Worm (Caenorhabditis elegans) whole organism, L4 larva: Measurements from ENCODE around the gene erg-28.

Source experiments
- F37D6.2 ChIP-seq: sonication (generic microtip); optimal IDR thresholded peaks from 2 replicates; lab custom pipeline; 2016; ENCODE audit warnings: mild to moderate bottlenecking, missing genetic modification characterization, missing compliant biosample characterization
- T20F7.1 ChIP-seq: fragments of 200-800 bp; sonication (Bioruptor generic); optimal IDR thresholded peaks from 2 replicates; lab custom pipeline; 2018; ENCODE audit warnings: mild to moderate bottlenecking, missing genetic modification characterization, missing compliant biosample characterization
- T26A8.4 ChIP-seq: fragments of 200-800 bp; sonication (Bioruptor generic); IDR thresholded peaks from 2 replicates; pipeline ENCODE4 v1.3.6; 2022; ENCODE audit warnings: missing genetic modification characterization, missing compliant biosample characterization
- Y48G9A.11 ChIP-seq: fragments of 200-800 bp; sonication (Bioruptor generic); IDR thresholded peaks from 2 replicates; pipeline ENCODE4 v1.3.6; 2022; ENCODE audit warnings: missing genetic modification reagents, missing genetic modification characterization, missing compliant biosample characterization
- aha-1 ChIP-seq: fragments of 150-350 bp; peaks from one replicate; lab custom pipeline; 2014; ENCODE audit warnings: missing biosample characterization, missing genetic modification characterization
- ceh-20 ChIP-seq: fragments of 200-800 bp; sonication (Bioruptor generic); IDR thresholded peaks from 2 replicates; pipeline ENCODE4 v1.3.6; 2022; ENCODE audit warnings: missing genetic modification reagents, missing genetic modification characterization, missing compliant biosample characterization
- ceh-44 ChIP-seq: fragments of 200-800 bp; sonication (Bioruptor generic); IDR thresholded peaks from 2 replicates; pipeline ENCODE4 v1.3.6; 2022; ENCODE audit warnings: missing genetic modification reagents, missing genetic modification characterization, missing compliant biosample characterization
- daf-16 ChIP-seq, 3 experiments: sonication (generic microtip); optimal IDR thresholded peaks; 2 replicates each; lab custom pipeline; 2016 to 2017; ENCODE audit warnings: missing genetic modification characterization in 3 of 3, missing genetic modification reagents in 3 of 3, mild to moderate bottlenecking in 2 of 3, missing compliant biosample characterization in 2 of 3, missing biosample characterization in 1 of 3, moderate library complexity in 1 of 3
- daf-8 ChIP-seq: fragments of 200-800 bp; sonication (Bioruptor generic); IDR thresholded peaks from 2 replicates; pipeline ENCODE4 v1.3.6; 2022; ENCODE audit warnings: missing genetic modification characterization, missing compliant biosample characterization
- dmd-6 ChIP-seq: fragments of 200-800 bp; sonication (Bioruptor generic); IDR thresholded peaks from 2 replicates; pipeline ENCODE4 v1.3.6; 2022; ENCODE audit warnings: missing genetic modification reagents, missing genetic modification characterization, missing compliant biosample characterization
- dpl-1 ChIP-seq: fragments of 150-350 bp; optimal IDR thresholded peaks from 2 replicates; lab custom pipeline; 2014; ENCODE audit warnings: missing biosample characterization, missing genetic modification reagents, missing genetic modification characterization
- dve-1 ChIP-seq: sonication (generic microtip); optimal IDR thresholded peaks from 2 replicates; lab custom pipeline; 2017; ENCODE audit warnings: antibody characterized with exemption, mild to moderate bottlenecking, missing genetic modification characterization, missing compliant biosample characterization; ENCODE audit not compliant: insufficient read depth
- fkh-10 ChIP-seq: fragments of 150-350 bp; optimal IDR thresholded peaks from 2 replicates; lab custom pipeline; 2014; ENCODE audit warnings: missing biosample characterization, missing genetic modification reagents, missing genetic modification characterization
- fos-1 ChIP-seq: fragments of 150-350 bp; optimal IDR thresholded peaks from 2 replicates; lab custom pipeline; 2014; ENCODE audit warnings: missing biosample characterization, missing genetic modification characterization
- hif-1 ChIP-seq, 2 experiments: sonication (generic microtip); optimal IDR thresholded peaks; 2 replicates each; lab custom pipeline; 2016 to 2017; ENCODE audit warnings: missing compliant biosample characterization in 2 of 2, missing genetic modification characterization in 2 of 2, missing genetic modification reagents in 2 of 2, missing genotype in 2 of 2, mild to moderate bottlenecking in 1 of 2
- hlh-11 ChIP-seq: fragments of 200-800 bp; sonication (Bioruptor generic); optimal IDR thresholded peaks from 2 replicates; lab custom pipeline; 2018; ENCODE audit warnings: mild to moderate bottlenecking, missing genetic modification characterization, missing compliant biosample characterization
- hlh-30 ChIP-seq: sonication (generic microtip); optimal IDR thresholded peaks from 2 replicates; lab custom pipeline; 2017; ENCODE audit warnings: antibody characterized with exemption, mild to moderate bottlenecking, missing genetic modification characterization, missing compliant biosample characterization; ENCODE audit not compliant: insufficient read depth
- hmg-1.1 ChIP-seq: fragments of 200-800 bp; sonication (Bioruptor generic); IDR thresholded peaks from 2 replicates; pipeline ENCODE4 v1.3.6; 2022; ENCODE audit warnings: missing genetic modification reagents, missing genetic modification characterization, missing compliant biosample characterization
- lim-7 ChIP-seq: fragments of 200-800 bp; sonication (Bioruptor generic); IDR thresholded peaks from 2 replicates; pipeline ENCODE4 v1.3.6; 2022; ENCODE audit warnings: missing genetic modification characterization, missing compliant biosample characterization
- lin-15B ChIP-seq: fragments of 150-350 bp; sonication (generic microtip); optimal IDR thresholded peaks from 3 replicates; lab custom pipeline; 2014; ENCODE audit warnings: missing biosample characterization, missing genetic modification characterization
- lsy-2 ChIP-seq, 2 experiments: fragments of 150-350 bp in 1 of 2; sonication (generic microtip) in 1 of 2; optimal IDR thresholded peaks; 2 replicates each; lab custom pipeline; 2014 to 2017; ENCODE audit warnings: missing biosample characterization in 2 of 2, missing genetic modification characterization in 2 of 2
- madf-5 ChIP-seq, 2 experiments: fragments of 200-800 bp; sonication (Bioruptor generic); IDR thresholded peaks; 2 replicates each; pipeline ENCODE4 v1.3.6; 2022; ENCODE audit warnings: missing compliant biosample characterization in 2 of 2, missing genetic modification characterization in 2 of 2
- mdl-1 ChIP-seq, 2 experiments: fragments of 150-350 bp in 1 of 2; sonication (generic microtip) in 1 of 2; optimal IDR thresholded peaks; 2 replicates each; lab custom pipeline; 2014 to 2017; ENCODE audit warnings: missing biosample characterization in 2 of 2, missing genetic modification characterization in 2 of 2
- mdt-29 ChIP-seq: fragments of 200-800 bp; sonication (Bioruptor generic); IDR thresholded peaks from 2 replicates; pipeline ENCODE4 v1.3.6; 2022; ENCODE audit warnings: missing genetic modification reagents, missing genetic modification characterization, missing compliant biosample characterization
- mep-1 ChIP-seq: fragments of 150-350 bp; sonication (generic microtip); optimal IDR thresholded peaks from 3 replicates; lab custom pipeline; 2014; ENCODE audit warnings: missing biosample characterization, missing genetic modification characterization
- mxl-2 ChIP-seq: fragments of 200-800 bp; sonication (Bioruptor generic); conservative IDR thresholded peaks from 2 replicates; pipeline ENCODE4 v1.3.6; 2022; ENCODE audit warnings: missing genetic modification reagents, missing genetic modification characterization, missing compliant biosample characterization
- mxl-3 ChIP-seq: fragments of 200-800 bp; sonication (Bioruptor generic); optimal IDR thresholded peaks from 2 replicates; lab custom pipeline; 2018; ENCODE audit warnings: mild to moderate bottlenecking, missing genetic modification characterization, missing compliant biosample characterization
- nhr-102 ChIP-seq: sonication (generic microtip); optimal IDR thresholded peaks from 2 replicates; lab custom pipeline; 2016; ENCODE audit warnings: mild to moderate bottlenecking, missing genetic modification characterization, moderate library complexity, missing compliant biosample characterization
- nhr-11 ChIP-seq: fragments of 150-350 bp; optimal IDR thresholded peaks from 2 replicates; lab custom pipeline; 2014; ENCODE audit warnings: missing biosample characterization, missing genetic modification characterization
- nhr-25 ChIP-seq: sonication (generic microtip); optimal IDR thresholded peaks from 2 replicates; lab custom pipeline; 2017; ENCODE audit warnings: missing genetic modification characterization, mild to moderate bottlenecking, missing compliant biosample characterization, antibody characterized with exemption, moderate library complexity, borderline replicate concordance; ENCODE audit not compliant: insufficient read depth
- nhr-28 ChIP-seq: fragments of 150-350 bp; optimal IDR thresholded peaks from 2 replicates; lab custom pipeline; 2014; ENCODE audit warnings: missing biosample characterization, missing genetic modification characterization
- nhr-42 ChIP-seq: fragments of 200-800 bp; sonication (Bioruptor generic); IDR thresholded peaks from 2 replicates; pipeline ENCODE4 v1.3.6; 2022; ENCODE audit warnings: missing genetic modification characterization, missing compliant biosample characterization
- nhr-6 ChIP-seq: fragments of 150-350 bp; optimal IDR thresholded peaks from 2 replicates; lab custom pipeline; 2014; ENCODE audit warnings: missing biosample characterization, missing genetic modification characterization
- nhr-77 ChIP-seq: fragments of 150-350 bp; optimal IDR thresholded peaks from 2 replicates; lab custom pipeline; 2014; ENCODE audit warnings: missing biosample characterization, missing genetic modification characterization
- php-3 ChIP-seq: fragments of 200-800 bp; sonication (Bioruptor generic); IDR thresholded peaks from 2 replicates; pipeline ENCODE4 v1.3.6; 2022; ENCODE audit warnings: missing genetic modification reagents, missing genetic modification characterization, missing compliant biosample characterization
- pqm-1 ChIP-seq: sonication (generic microtip); optimal IDR thresholded peaks from 2 replicates; lab custom pipeline; 2017; ENCODE audit warnings: missing biosample characterization, missing genetic modification characterization
- spr-1 ChIP-seq: sonication (generic microtip); optimal IDR thresholded peaks from 2 replicates; lab custom pipeline; 2016; ENCODE audit warnings: mild to moderate bottlenecking, missing genetic modification characterization, missing compliant biosample characterization
- tra-1 ChIP-seq: fragments of 200-800 bp; sonication (Bioruptor generic); IDR thresholded peaks from 2 replicates; pipeline ENCODE4 v1.3.6; 2022; ENCODE audit warnings: missing genetic modification reagents, missing genetic modification characterization, missing compliant biosample characterization
- unc-39 ChIP-seq: sonication (generic microtip); optimal IDR thresholded peaks from 2 replicates; lab custom pipeline; 2017; ENCODE audit warnings: missing biosample characterization, missing genetic modification characterization
- unc-62 ChIP-seq, 3 experiments: fragments of 150-350 bp in 1 of 3; sonication (generic microtip); optimal IDR thresholded peaks in 2 of 3; peaks in 1 of 3; 1 replicate in 1 of 3; 2 replicates in 2 of 3; lab custom pipeline; 2014 to 2017; ENCODE audit warnings: missing biosample characterization in 3 of 3, missing genetic modification characterization in 3 of 3, missing genetic modification reagents in 3 of 3, missing genotype in 1 of 3
- zfp-3 ChIP-seq: fragments of 200-800 bp; sonication (Bioruptor generic); conservative IDR thresholded peaks from 2 replicates; pipeline ENCODE4 v1.3.6; 2022; ENCODE audit warnings: missing genetic modification reagents, missing genetic modification characterization, missing compliant biosample characterization
- ztf-7 ChIP-seq: fragments of 150-350 bp; optimal IDR thresholded peaks from 2 replicates; lab custom pipeline; 2014; ENCODE audit warnings: missing biosample characterization, missing genetic modification characterization

erg-28 gene

DNA sequence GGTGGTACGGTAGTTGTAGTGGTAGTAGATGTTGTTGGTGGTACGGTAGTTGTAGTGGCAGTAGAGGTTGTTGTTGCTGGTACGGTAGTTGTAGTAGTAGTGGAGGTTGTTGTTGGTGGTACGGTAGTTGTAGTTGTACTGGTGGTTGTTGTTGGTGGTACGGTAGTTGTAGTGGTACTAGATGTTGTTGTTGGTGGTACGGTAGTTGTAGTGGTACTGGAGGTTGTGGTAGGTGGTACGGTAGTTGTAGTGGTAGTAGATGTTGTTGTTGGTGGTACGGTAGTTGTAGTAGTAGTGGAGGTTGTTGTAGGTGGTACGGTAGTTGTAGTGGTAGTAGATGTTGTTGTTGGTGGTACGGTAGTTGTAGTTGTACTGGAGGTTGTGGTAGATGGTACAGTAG is 25.8 kb downstream of the erg-28 start:
- no peak for TF ChIP-seq zfp-3 (GFP tag; lab: Robert Waterston, UW)
- TF ChIP-seq lim-7 = no peak
- no peak for TF ChIP-seq madf-5 (GFP tag; IDR thresholded peaks at IDR 0.05; lab: Robert Waterston, UW)
- no peak for TF ChIP-seq lsy-2 (tag; optimal IDR thresholded peaks at IDR 0.05; lab: Kevin White, UChicago)
- TF ChIP-seq nhr-102 (tag; lab: Kevin White, UChicago) = no peak
- no peak for TF ChIP-seq T26A8.4
- TF ChIP-seq nhr-6 (tag; lab: Kevin White, UChicago) = no peak
- TF ChIP-seq spr-1 (tag; lab: Kevin White, UChicago) = no peak
- no peak for TF ChIP-seq nhr-11 (tag; lab: Kevin White, UChicago)
- no peak for TF ChIP-seq php-3 (GFP tag; lab: Robert Waterston, UW)
- no peak for TF ChIP-seq fos-1
- no peak for TF ChIP-seq mdl-1 (tag; optimal IDR thresholded peaks at IDR 0.05; lab: Kevin White, UChicago)
- no peak for TF ChIP-seq hif-1 (tag; optimal IDR thresholded peaks at IDR 0.05; lab: Kevin White, UChicago)

DNA sequence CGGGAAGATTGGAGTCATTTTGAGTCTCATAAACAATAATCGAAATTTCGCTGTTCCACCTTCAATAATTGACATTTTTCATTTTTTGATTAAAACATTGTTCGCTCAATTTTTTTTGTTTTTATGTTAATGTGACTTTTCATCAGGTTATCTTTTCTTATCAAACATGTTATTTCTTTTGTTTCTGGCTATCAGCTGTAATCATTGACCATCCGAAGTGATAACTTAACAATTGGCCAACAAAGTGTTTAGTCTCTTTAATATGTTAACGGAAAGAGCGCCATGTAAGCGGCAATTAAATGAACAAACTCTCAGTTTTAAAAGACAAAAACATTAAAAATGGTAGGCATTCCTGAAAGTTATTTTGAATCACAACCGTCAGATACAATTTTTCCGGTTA is 26.8 kb downstream of the erg-28 start:
- TF ChIP-seq nhr-42 (GFP tag; lab: Robert Waterston, UW) = no peak
- peak; percentile 45 for TF ChIP-seq pqm-1 (tag; lab: Kevin White, UChicago)
- TF ChIP-seq ceh-44 (GFP tag; lab: Robert Waterston, UW) = no peak
- no peak for TF ChIP-seq daf-8 (GFP tag; lab: Robert Waterston, UW)
- TF ChIP-seq fkh-10 = no peak
- peak; percentile 36 for TF ChIP-seq nhr-28 (tag; lab: Kevin White, UChicago)
- TF ChIP-seq, all 104 proteins: peak for 2

DNA sequence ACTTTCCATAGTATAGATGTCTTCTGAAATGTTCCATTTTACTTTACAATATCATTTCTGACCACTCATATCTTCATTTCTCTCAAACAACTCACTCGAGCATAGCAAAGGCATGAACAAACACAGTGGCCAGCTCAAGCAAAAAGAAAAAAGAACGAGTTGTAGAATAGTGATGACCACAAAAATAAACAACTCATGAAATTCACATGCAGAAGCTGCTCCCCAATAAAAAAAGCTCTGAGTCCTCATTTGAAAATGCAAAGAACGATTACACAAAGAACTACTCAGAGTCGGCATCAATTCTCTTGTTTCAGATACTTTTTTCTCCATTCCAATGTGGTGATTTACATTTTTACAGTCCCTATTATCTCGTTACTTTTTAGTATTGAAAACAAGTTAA is 27.5 kb downstream of the erg-28 start:
- TF ChIP-seq aha-1 (tag; lab: Kevin White, UChicago) (peak; percentile 91), nhr-6 (tag; lab: Kevin White, UChicago) (peak; percentile 20), mxl-2 (GFP tag; lab: Robert Waterston, UW) (peak; percentile 95), daf-16 (GFP tag; optimal IDR thresholded peaks at IDR 0.05; lab: Kevin White, UChicago) (peak in 1 of 2 experiments; percentile 15), daf-16 (tag; optimal IDR thresholded peaks at IDR 0.05; lab: Kevin White, UChicago) (peak; percentile 26), Y48G9A.11 (GFP tag; lab: Robert Waterston, UW) (no peak)

DNA sequence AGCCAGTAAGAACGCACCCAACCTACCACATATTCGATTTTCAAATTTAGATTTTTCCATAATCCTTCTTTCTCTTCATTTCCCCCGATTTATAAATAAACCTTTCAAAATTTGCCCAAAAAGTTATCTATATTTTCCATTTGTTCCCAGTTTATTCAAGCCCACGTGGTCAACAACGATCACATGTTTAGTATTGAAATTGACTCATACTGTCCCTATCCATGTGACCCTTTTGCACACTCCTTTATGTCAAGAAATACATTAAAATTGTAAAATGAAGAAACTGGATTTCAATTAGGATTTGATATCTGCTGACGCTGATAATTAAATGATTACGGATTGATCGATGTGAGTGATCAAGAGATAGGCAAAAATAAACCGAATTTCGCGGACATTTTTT is 28.0 kb downstream of the erg-28 start:
- TF ChIP-seq nhr-6 (tag; lab: Kevin White, UChicago) = no peak
- peak; percentile 87 for TF ChIP-seq dve-1
- peak; percentile 86 for TF ChIP-seq hlh-30 (tag; lab: Kevin White, UChicago)
- TF ChIP-seq aha-1 (tag; lab: Kevin White, UChicago) = peak; percentile 30
- peak; percentile 50; the same call in 1 of the 2 replicates for TF ChIP-seq php-3 (GFP tag; lab: Robert Waterston, UW)
- TF ChIP-seq dmd-6 = peak; percentile 51
- TF ChIP-seq T20F7.1 = no peak
- peak; percentile 44 for TF ChIP-seq mxl-3 (GFP tag; lab: Kevin White, UChicago)
- TF ChIP-seq mdl-1 (tag; optimal IDR thresholded peaks at IDR 0.05; lab: Kevin White, UChicago) = peak; percentile 58 to 85
- TF ChIP-seq nhr-28 (tag; lab: Kevin White, UChicago) = peak; percentile 86
- peak; percentile 76 for TF ChIP-seq nhr-77
- no peak for TF ChIP-seq nhr-25 (tag; lab: Kevin White, UChicago)
- no peak for TF ChIP-seq daf-16 (GFP tag; optimal IDR thresholded peaks at IDR 0.05; lab: Kevin White, UChicago)
- peak; percentile 45 for TF ChIP-seq daf-16 (tag; optimal IDR thresholded peaks at IDR 0.05; lab: Kevin White, UChicago)
- TF ChIP-seq unc-39 (tag; lab: Kevin White, UChicago) = no peak
- TF ChIP-seq hlh-11 (tag; lab: Kevin White, UChicago) = peak; percentile 38
- TF ChIP-seq, all 104 proteins: peak for 11

DNA sequence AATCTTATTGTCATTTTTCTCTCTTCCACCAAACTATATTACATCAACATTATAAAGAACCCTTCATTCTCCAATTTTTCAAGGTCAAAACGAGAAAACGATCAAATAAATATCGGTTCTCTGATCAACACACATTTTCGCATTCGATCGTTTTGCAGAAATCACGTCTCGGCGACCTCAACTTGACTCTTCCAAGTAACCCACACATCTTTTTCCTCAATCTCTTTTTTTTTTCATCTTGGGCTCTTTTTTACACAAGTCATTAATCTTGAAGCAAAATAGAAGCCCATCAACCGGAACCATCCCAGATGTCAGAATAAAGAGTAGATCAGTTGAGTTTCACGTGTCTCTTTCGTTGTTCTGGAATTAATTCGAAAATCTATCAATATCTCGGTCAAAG is 29.0 kb downstream of the erg-28 start:
- TF ChIP-seq ztf-7 (tag; lab: Kevin White, UChicago) (no peak), ceh-20 (GFP tag; lab: Robert Waterston, UW) (no peak), hmg-1.1 (GFP tag; lab: Robert Waterston, UW) (no peak), lin-15B (no peak), mdt-29 (GFP tag; lab: Robert Waterston, UW) (no peak), F37D6.2 (tag; lab: Kevin White, UChicago) (no peak), T26A8.4 (no peak), daf-8 (GFP tag; lab: Robert Waterston, UW) (no peak), unc-62 (GFP tag; optimal IDR thresholded peaks at IDR 0.05 in 1 of 2; lab: Kevin White, UChicago) (peak in 1 of 2 experiments; percentile 28), unc-62 (tag; optimal IDR thresholded peaks at IDR 0.05; lab: Kevin White, UChicago) (no peak), tra-1 (GFP tag; lab: Robert Waterston, UW) (0 out of 2 replicates have a peak, but pooled peaks have one; percentile 43), mep-1 (peak; percentile 1), dpl-1 (GFP tag; lab: Kevin White, UChicago) (no peak), aha-1 (tag; lab: Kevin White, UChicago) (peak; percentile 32)
